Worm (Caenorhabditis elegans) whole organism, L2 larva: ENCODE results near the gene col-169.
A peak's percentile ranks its signal among the peaks of the same experiment; 100 is the strongest.

ENCODE experiments used
- C34F6.9 ChIP-seq: fragments of 150-350 bp; optimal IDR thresholded peaks from 2 replicates; lab custom pipeline; 2014; ENCODE audit warnings: missing biosample characterization, missing genetic modification characterization
- F13H6.1 ChIP-seq: sonication (generic microtip); optimal IDR thresholded peaks from 2 replicates; lab custom pipeline; 2016; ENCODE audit warnings: missing genetic modification characterization, missing compliant biosample characterization
- R02D3.7 ChIP-seq: fragments of 150-350 bp; optimal IDR thresholded peaks from 2 replicates; lab custom pipeline; 2014; ENCODE audit warnings: missing biosample characterization, missing genetic modification characterization
- Y55F3AM.14 ChIP-seq: fragments of 200-800 bp; sonication (Bioruptor generic); optimal IDR thresholded peaks from 2 replicates; lab custom pipeline; 2018; ENCODE audit warnings: mild to moderate bottlenecking, missing genetic modification characterization, missing compliant biosample characterization
- ZK546.5 ChIP-seq: sonication (generic microtip); optimal IDR thresholded peaks from 2 replicates; lab custom pipeline; 2017; ENCODE audit warnings: missing biosample characterization, missing genetic modification characterization
- alr-1 ChIP-seq: fragments of 150-350 bp; optimal IDR thresholded peaks from 2 replicates; lab custom pipeline; 2014; ENCODE audit warnings: missing biosample characterization, missing genetic modification characterization
- aly-2 ChIP-seq: fragments of 150-350 bp; optimal IDR thresholded peaks from 2 replicates; lab custom pipeline; 2014; ENCODE audit warnings: missing biosample characterization, missing genetic modification characterization
- ama-1 ChIP-seq: fragments of 150-350 bp; optimal IDR thresholded peaks from 2 replicates; lab custom pipeline; 2018; ENCODE audit warnings: inconsistent platforms
- blmp-1 ChIP-seq: sonication (generic microtip); optimal IDR thresholded peaks from 2 replicates; lab custom pipeline; 2017; ENCODE audit warnings: missing genetic modification characterization, mild to moderate bottlenecking, missing compliant biosample characterization, antibody characterized with exemption, moderate library complexity; ENCODE audit not compliant: insufficient read depth
- ceh-16 ChIP-seq: fragments of 150-350 bp; optimal IDR thresholded peaks from 2 replicates; lab custom pipeline; 2014; ENCODE audit warnings: missing biosample characterization, missing genetic modification characterization
- ceh-82 ChIP-seq: fragments of 150-350 bp; optimal IDR thresholded peaks from 2 replicates; lab custom pipeline; 2014; ENCODE audit warnings: missing biosample characterization, missing genetic modification characterization
- crh-2 ChIP-seq: sonication (generic microtip); optimal IDR thresholded peaks from 2 replicates; lab custom pipeline; 2017; ENCODE audit warnings: missing biosample characterization, missing genetic modification characterization
- dmd-4 ChIP-seq: sonication (generic microtip); optimal IDR thresholded peaks from 2 replicates; lab custom pipeline; 2017; ENCODE audit warnings: missing biosample characterization, missing genetic modification characterization
- egl-27 ChIP-seq: sonication (generic microtip); optimal IDR thresholded peaks from 3 replicates; lab custom pipeline; 2017; ENCODE audit warnings: missing biosample characterization, missing genetic modification reagents, missing genetic modification characterization
- elt-1 ChIP-seq: fragments of 150-350 bp; optimal IDR thresholded peaks from 2 replicates; lab custom pipeline; 2014; ENCODE audit warnings: missing biosample characterization, missing genetic modification characterization
- elt-3 ChIP-seq: sonication (generic microtip); optimal IDR thresholded peaks from 2 replicates; lab custom pipeline; 2017; ENCODE audit warnings: missing biosample characterization, missing genetic modification characterization
- fos-1 ChIP-seq: fragments of 150-350 bp; optimal IDR thresholded peaks from 2 replicates; lab custom pipeline; 2014; ENCODE audit warnings: missing biosample characterization, missing genetic modification characterization
- gmeb-1 ChIP-seq: fragments of 150-350 bp; optimal IDR thresholded peaks from 2 replicates; lab custom pipeline; 2014; ENCODE audit warnings: missing biosample characterization, missing genetic modification characterization
- lin-11 ChIP-seq: fragments of 150-350 bp; sonication (generic microtip); optimal IDR thresholded peaks from 2 replicates; lab custom pipeline; 2014; ENCODE audit warnings: missing biosample characterization, missing genetic modification characterization, inconsistent platforms, mixed read lengths
- lin-13 ChIP-seq: fragments of 150-350 bp; optimal IDR thresholded peaks from 2 replicates; lab custom pipeline; 2014; ENCODE audit warnings: missing biosample characterization, missing genetic modification reagents, missing genetic modification characterization
- lin-39 ChIP-seq: fragments of 150-350 bp; optimal IDR thresholded peaks from 2 replicates; lab custom pipeline; 2014; ENCODE audit warnings: missing biosample characterization, missing genetic modification reagents, missing genetic modification characterization
- lsy-2 ChIP-seq, 2 experiments: fragments of 150-350 bp in 1 of 2; sonication (generic microtip) in 1 of 2; optimal IDR thresholded peaks; 2 replicates each; lab custom pipeline; 2014 to 2017; ENCODE audit warnings: missing biosample characterization in 2 of 2, missing genetic modification characterization in 2 of 2
- mab-5 ChIP-seq: fragments of 150-350 bp; optimal IDR thresholded peaks from 2 replicates; lab custom pipeline; 2014; ENCODE audit warnings: missing biosample characterization, missing genetic modification characterization
- mbf-1 ChIP-seq: sonication (generic microtip); optimal IDR thresholded peaks from 2 replicates; lab custom pipeline; 2017; ENCODE audit warnings: missing biosample characterization, missing genetic modification characterization
- mdl-1 ChIP-seq, 2 experiments: fragments of 150-350 bp in 1 of 2; sonication (generic microtip) in 1 of 2; optimal IDR thresholded peaks; 2 replicates each; lab custom pipeline; 2017; ENCODE audit warnings: missing biosample characterization in 2 of 2, missing genetic modification characterization in 2 of 2
- nhr-10 ChIP-seq: sonication (generic microtip); optimal IDR thresholded peaks from 2 replicates; lab custom pipeline; 2017; ENCODE audit warnings: missing biosample characterization, missing genetic modification characterization
- nhr-11 ChIP-seq: fragments of 150-350 bp; optimal IDR thresholded peaks from 2 replicates; lab custom pipeline; 2014; ENCODE audit warnings: missing biosample characterization, missing genetic modification characterization
- nhr-12 ChIP-seq: fragments of 150-350 bp; optimal IDR thresholded peaks from 2 replicates; lab custom pipeline; 2014; ENCODE audit warnings: missing biosample characterization, missing genetic modification characterization
- nhr-129 ChIP-seq: fragments of 150-350 bp; optimal IDR thresholded peaks from 2 replicates; lab custom pipeline; 2014; ENCODE audit warnings: missing biosample characterization, missing genetic modification characterization
- nhr-21 ChIP-seq: fragments of 150-350 bp; optimal IDR thresholded peaks from 2 replicates; lab custom pipeline; 2014; ENCODE audit warnings: missing biosample characterization, missing genetic modification characterization
- nhr-23 ChIP-seq: fragments of 150-350 bp; optimal IDR thresholded peaks from 2 replicates; lab custom pipeline; 2014; ENCODE audit warnings: missing biosample characterization, missing genetic modification reagents, missing genetic modification characterization
- nhr-237 ChIP-seq: fragments of 150-350 bp; optimal IDR thresholded peaks from 2 replicates; lab custom pipeline; 2014; ENCODE audit warnings: missing biosample characterization, missing genetic modification characterization
- nhr-25 ChIP-seq: fragments of 150-350 bp; sonication (generic microtip); optimal IDR thresholded peaks from 3 replicates; lab custom pipeline; 2014; ENCODE audit warnings: missing biosample characterization, missing genetic modification characterization
- nhr-6 ChIP-seq: fragments of 150-350 bp; optimal IDR thresholded peaks from 2 replicates; lab custom pipeline; 2014; ENCODE audit warnings: missing biosample characterization, missing genetic modification characterization
- nhr-77 ChIP-seq: fragments of 150-350 bp; optimal IDR thresholded peaks from 2 replicates; lab custom pipeline; 2014; ENCODE audit warnings: missing biosample characterization, missing genetic modification characterization
- peb-1 ChIP-seq: fragments of 150-350 bp; optimal IDR thresholded peaks from 2 replicates; lab custom pipeline; 2014; ENCODE audit warnings: missing biosample characterization, missing genetic modification characterization
- sem-4 ChIP-seq: fragments of 150-350 bp; optimal IDR thresholded peaks from 2 replicates; lab custom pipeline; 2014; ENCODE audit warnings: missing biosample characterization, missing genetic modification reagents, missing genetic modification characterization
- skn-1 ChIP-seq: sonication (generic microtip); optimal IDR thresholded peaks from 2 replicates; lab custom pipeline; 2017; ENCODE audit warnings: missing biosample characterization, missing genetic modification characterization
- sma-3 ChIP-seq: sonication (generic microtip); optimal IDR thresholded peaks from 2 replicates; lab custom pipeline; 2016; ENCODE audit warnings: missing genetic modification reagents, missing genetic modification characterization, missing compliant biosample characterization
- sma-9 ChIP-seq, 2 experiments: fragments of 150-350 bp in 1 of 2; sonication (generic microtip) in 1 of 2; optimal IDR thresholded peaks; 2 replicates each; lab custom pipeline; 2014 to 2016; ENCODE audit warnings: missing genetic modification characterization in 2 of 2, mild to moderate bottlenecking in 1 of 2, missing biosample characterization in 1 of 2, missing compliant biosample characterization in 1 of 2, missing genetic modification reagents in 1 of 2, moderate library complexity in 1 of 2
- snpc-4 ChIP-seq: fragments of 150-350 bp; optimal IDR thresholded peaks from 2 replicates; lab custom pipeline; 2014; ENCODE audit warnings: missing biosample characterization, missing genetic modification characterization
- unc-39 ChIP-seq: fragments of 150-350 bp; optimal IDR thresholded peaks from 2 replicates; lab custom pipeline; 2014; ENCODE audit warnings: missing biosample characterization, missing genetic modification characterization
- unc-55 ChIP-seq: fragments of 150-350 bp; sonication (generic microtip); optimal IDR thresholded peaks from 3 replicates; lab custom pipeline; 2014; ENCODE audit warnings: missing biosample characterization, missing genetic modification reagents, missing genetic modification characterization
- unc-62 ChIP-seq: fragments of 150-350 bp; optimal IDR thresholded peaks from 2 replicates; lab custom pipeline; 2014; ENCODE audit warnings: missing biosample characterization, missing genetic modification reagents, missing genetic modification characterization
- zag-1 ChIP-seq: fragments of 150-350 bp; optimal IDR thresholded peaks from 2 replicates; lab custom pipeline; 2014; ENCODE audit warnings: missing biosample characterization, missing genetic modification characterization
- ztf-1 ChIP-seq: fragments of 200-800 bp; sonication (Bioruptor generic); conservative IDR thresholded peaks from 2 replicates; pipeline ENCODE4 v1.3.6; 2022; ENCODE audit warnings: missing genetic modification characterization, missing compliant biosample characterization
- ztf-11 ChIP-seq: sonication (generic microtip); optimal IDR thresholded peaks from 2 replicates; lab custom pipeline; 2017; ENCODE audit warnings: missing biosample characterization, missing genetic modification characterization
- ztf-4 ChIP-seq: fragments of 150-350 bp; optimal IDR thresholded peaks from 2 replicates; lab custom pipeline; 2014; ENCODE audit warnings: missing biosample characterization, missing genetic modification characterization

The col-169 gene

ce11 chrX:6371192-6372116 is 42.5 kb downstream of the col-169 start:
- TF ChIP-seq ceh-16 (tag; lab: Kevin White, UChicago), result no peak
- no peak for TF ChIP-seq unc-39
- no peak for TF ChIP-seq mbf-1 (tag; lab: Kevin White, UChicago)
- TF ChIP-seq alr-1 (tag; lab: Kevin White, UChicago), result no peak
- TF ChIP-seq elt-3 (tag; lab: Kevin White, UChicago), result no peak
- peak; percentile 33 for TF ChIP-seq gmeb-1
- no peak for TF ChIP-seq nhr-11 (tag; lab: Kevin White, UChicago)
- TF ChIP-seq nhr-6 (tag; lab: Kevin White, UChicago), result no peak
- peak; percentile 12 for TF ChIP-seq lin-11 (tag; lab: Kevin White, UChicago)
- no peak for TF ChIP-seq R02D3.7
- no peak for TF ChIP-seq skn-1
- TF ChIP-seq nhr-129 (tag; lab: Kevin White, UChicago), result peak; percentile 67
- peak; percentile 55 for TF ChIP-seq nhr-21 (tag; lab: Kevin White, UChicago)
- TF ChIP-seq nhr-23 (tag; lab: Kevin White, UChicago), result no peak
- TF ChIP-seq nhr-10 (tag; lab: Kevin White, UChicago), result no peak
- TF ChIP-seq dmd-4 (tag; lab: Kevin White, UChicago), result no peak
- peak; percentile 33 for TF ChIP-seq unc-55
- TF ChIP-seq ZK546.5 (tag; lab: Kevin White, UChicago), result no peak
- TF ChIP-seq nhr-25, result no peak
- no peak for TF ChIP-seq ceh-82 (tag; lab: Kevin White, UChicago)
- TF ChIP-seq ama-1 (lab: Kevin White, UChicago), result no peak
- TF ChIP-seq sem-4 (tag; lab: Kevin White, UChicago), result no peak
- TF ChIP-seq crh-2, result peak; percentile 49
- peak; percentile 51 for TF ChIP-seq sma-3 (GFP tag; lab: Kevin White, UChicago)
- TF ChIP-seq unc-62 (GFP tag; lab: Kevin White, UChicago), result no peak
- TF ChIP-seq ztf-4 (tag; lab: Kevin White, UChicago), result peak; percentile 12
- TF ChIP-seq F13H6.1 (tag; lab: Kevin White, UChicago), result peak; percentile 45
- TF ChIP-seq elt-1 (tag; lab: Kevin White, UChicago), result no peak
- no peak for TF ChIP-seq ztf-11 (tag; lab: Kevin White, UChicago)
- TF ChIP-seq mdl-1 (tag; optimal IDR thresholded peaks at IDR 0.05; lab: Kevin White, UChicago), result no peak
- TF ChIP-seq egl-27 (tag; lab: Kevin White, UChicago), result peak; percentile 18
- TF ChIP-seq nhr-237 (tag; lab: Kevin White, UChicago), result no peak
- TF ChIP-seq ztf-1 (GFP tag; lab: Robert Waterston, UW), result no peak
- TF ChIP-seq nhr-12 (tag; lab: Kevin White, UChicago), result no peak
- TF ChIP-seq aly-2 (tag; lab: Kevin White, UChicago), result no peak
- TF ChIP-seq Y55F3AM.14 (GFP tag; lab: Kevin White, UChicago), result no peak
- TF ChIP-seq lin-39 (tag; lab: Kevin White, UChicago), result no peak
- TF ChIP-seq blmp-1, result no peak
- no peak for TF ChIP-seq mab-5 (tag; lab: Kevin White, UChicago)
- no peak for TF ChIP-seq zag-1 (tag; lab: Kevin White, UChicago)
- TF ChIP-seq fos-1 (tag; lab: Kevin White, UChicago), result peak; percentile 25
- peak; percentile 72 for TF ChIP-seq lin-13 (GFP tag; lab: Kevin White, UChicago)
- TF ChIP-seq lsy-2 (tag; optimal IDR thresholded peaks at IDR 0.05; lab: Kevin White, UChicago), result peak in 1 of 2 experiments; percentile 6
- peak; percentile 34 for TF ChIP-seq C34F6.9
- peak; percentile 67 for TF ChIP-seq sma-9 (GFP tag; optimal IDR thresholded peaks at IDR 0.05; lab: Kevin White, UChicago)
- no peak for TF ChIP-seq sma-9 (tag; optimal IDR thresholded peaks at IDR 0.05; lab: Kevin White, UChicago)
- TF ChIP-seq nhr-77 (tag; lab: Kevin White, UChicago), result no peak
- TF ChIP-seq snpc-4 (tag; lab: Kevin White, UChicago), result no peak
- TF ChIP-seq peb-1, result no peak
- TF ChIP-seq, all 48 proteins: peak for 15
